Worm (Caenorhabditis elegans) whole organism, late embryonic: ENCODE measurements around the gene ctl-2.
"Not testable (repeated sequence)": the region's sequence is repeated elsewhere in the genome, so short reads cannot be mapped to it uniquely, and the experiment has no call there.

Experiments
- C38D4.7 ChIP-seq: fragments of 200-800 bp; sonication (Bioruptor generic); optimal IDR thresholded peaks from 2 replicates; lab custom pipeline; 2018; ENCODE audit warnings: mild to moderate bottlenecking, missing genetic modification characterization, moderate library complexity, missing compliant biosample characterization
- F13H6.1 ChIP-seq: sonication (generic microtip); optimal IDR thresholded peaks from 2 replicates; lab custom pipeline; 2016; ENCODE audit warnings: missing genetic modification characterization, missing compliant biosample characterization
- K09A11.1 ChIP-seq: sonication (generic microtip); optimal IDR thresholded peaks from 2 replicates; lab custom pipeline; 2017; ENCODE audit warnings: antibody characterized with exemption, mild to moderate bottlenecking, missing genetic modification characterization, missing compliant biosample characterization; ENCODE audit not compliant: insufficient read depth
- ama-1 ChIP-seq: fragments of 150-350 bp; optimal IDR thresholded peaks from 2 replicates; lab custom pipeline; 2014
- ceh-18 ChIP-seq: sonication (generic microtip); optimal IDR thresholded peaks from 2 replicates; lab custom pipeline; 2016; ENCODE audit warnings: missing genetic modification characterization, missing compliant biosample characterization
- ceh-2 ChIP-seq: sonication (generic microtip); optimal IDR thresholded peaks from 2 replicates; lab custom pipeline; 2016; ENCODE audit warnings: missing genotype, missing genetic modification characterization, missing compliant biosample characterization
- ceh-30 ChIP-seq: fragments of 150-350 bp; optimal IDR thresholded peaks from 2 replicates; lab custom pipeline; 2014; ENCODE audit warnings: missing biosample characterization, missing genetic modification characterization
- ceh-45 ChIP-seq: fragments of 200-800 bp; sonication (Bioruptor generic); IDR thresholded peaks from 2 replicates; pipeline ENCODE4 v1.3.6; 2022; ENCODE audit warnings: missing genetic modification reagents, missing genetic modification characterization, missing compliant biosample characterization
- ceh-48 ChIP-seq: sonication (generic microtip); optimal IDR thresholded peaks from 2 replicates; lab custom pipeline; 2016; ENCODE audit warnings: missing genetic modification characterization, inconsistent platforms, missing compliant biosample characterization
- che-1 ChIP-seq: sonication (generic microtip); optimal IDR thresholded peaks from 2 replicates; lab custom pipeline; 2016; ENCODE audit warnings: mild to moderate bottlenecking, missing genetic modification characterization, missing compliant biosample characterization
- elt-2 ChIP-seq: sonication (generic microtip); optimal IDR thresholded peaks from 2 replicates; lab custom pipeline; 2016; ENCODE audit warnings: missing genetic modification reagents, missing genetic modification characterization, missing compliant biosample characterization
- eyg-1 ChIP-seq: sonication (generic microtip); optimal IDR thresholded peaks from 2 replicates; lab custom pipeline; 2016; ENCODE audit warnings: missing genotype, missing genetic modification characterization, missing compliant biosample characterization
- fax-1 ChIP-seq: sonication (generic microtip); optimal IDR thresholded peaks from 2 replicates; lab custom pipeline; 2016; ENCODE audit warnings: missing genotype, missing genetic modification characterization, missing compliant biosample characterization
- fkh-10 ChIP-seq: fragments of 150-350 bp; optimal IDR thresholded peaks from 2 replicates; lab custom pipeline; 2014; ENCODE audit warnings: missing biosample characterization, missing genetic modification reagents, missing genetic modification characterization
- fkh-6 ChIP-seq: sonication (generic microtip); optimal IDR thresholded peaks from 2 replicates; lab custom pipeline; 2016; ENCODE audit warnings: missing genetic modification characterization, missing compliant biosample characterization
- hlh-15 ChIP-seq: sonication (generic microtip); optimal IDR thresholded peaks from 2 replicates; lab custom pipeline; 2016; ENCODE audit warnings: missing genetic modification characterization, missing compliant biosample characterization
- hlh-30 ChIP-seq: sonication (generic microtip); optimal IDR thresholded peaks from 2 replicates; lab custom pipeline; 2017; ENCODE audit warnings: antibody characterized with exemption, missing genetic modification characterization, missing compliant biosample characterization; ENCODE audit not compliant: insufficient read depth
- hlh-6 ChIP-seq: sonication (generic microtip); optimal IDR thresholded peaks from 2 replicates; lab custom pipeline; 2016; ENCODE audit warnings: missing genotype, missing genetic modification characterization, missing compliant biosample characterization
- lim-6 ChIP-seq: sonication (generic microtip); optimal IDR thresholded peaks from 2 replicates; lab custom pipeline; 2016; ENCODE audit warnings: missing genetic modification characterization, missing compliant biosample characterization
- lin-11 ChIP-seq: fragments of 200-800 bp; sonication (Bioruptor generic); optimal IDR thresholded peaks from 2 replicates; lab custom pipeline; 2018; ENCODE audit warnings: mild to moderate bottlenecking, missing genetic modification characterization, missing compliant biosample characterization
- madf-2 ChIP-seq: sonication (generic microtip); optimal IDR thresholded peaks from 2 replicates; lab custom pipeline; 2017; ENCODE audit warnings: missing genetic modification characterization, missing compliant biosample characterization
- nfya-1 ChIP-seq: sonication (generic microtip); optimal IDR thresholded peaks from 2 replicates; lab custom pipeline; 2017; ENCODE audit warnings: missing genetic modification characterization, mild to moderate bottlenecking, missing compliant biosample characterization, antibody characterized with exemption, moderate library complexity
- pag-3 ChIP-seq: sonication (generic microtip); optimal IDR thresholded peaks from 2 replicates; lab custom pipeline; 2016; ENCODE audit warnings: missing compliant biosample characterization, missing genetic modification characterization, borderline replicate concordance
- pat-9 ChIP-seq: fragments of 200-800 bp; sonication (Bioruptor generic); optimal IDR thresholded peaks from 2 replicates; lab custom pipeline; 2018; ENCODE audit warnings: mild to moderate bottlenecking, missing genetic modification characterization, moderate library complexity, missing compliant biosample characterization
- pax-1 ChIP-seq: fragments of 150-350 bp; optimal IDR thresholded peaks from 2 replicates; lab custom pipeline; 2014; ENCODE audit warnings: missing biosample characterization, missing genetic modification characterization
- pha-4 ChIP-seq: fragments of 150-350 bp; optimal IDR thresholded peaks from 2 replicates; lab custom pipeline; 2018; ENCODE audit warnings: missing biosample characterization, missing genetic modification reagents, missing genetic modification characterization
- pros-1 ChIP-seq: fragments of 150-350 bp; optimal IDR thresholded peaks from 2 replicates; lab custom pipeline; 2014; ENCODE audit warnings: missing biosample characterization, missing genetic modification reagents, missing genetic modification characterization
- sdc-2 ChIP-seq: sonication (generic microtip); optimal IDR thresholded peaks from 2 replicates; lab custom pipeline; 2016; ENCODE audit warnings: missing genotype, missing genetic modification characterization, missing compliant biosample characterization
- sox-2 ChIP-seq: fragments of 200-800 bp; sonication (Bioruptor generic); IDR thresholded peaks from 2 replicates; pipeline ENCODE4 v1.3.6; 2022; ENCODE audit warnings: missing genetic modification reagents, missing genetic modification characterization, missing compliant biosample characterization
- sox-4 ChIP-seq: sonication (generic microtip); optimal IDR thresholded peaks from 2 replicates; lab custom pipeline; 2017; ENCODE audit warnings: mild to moderate bottlenecking, missing genetic modification characterization, inconsistent platforms, missing compliant biosample characterization
- tbx-2 ChIP-seq: sonication (generic microtip); optimal IDR thresholded peaks from 2 replicates; lab custom pipeline; 2016; ENCODE audit warnings: missing genetic modification characterization, missing compliant biosample characterization
- tbx-7 ChIP-seq: sonication (generic microtip); optimal IDR thresholded peaks from 2 replicates; lab custom pipeline; 2016; ENCODE audit warnings: missing genotype, missing genetic modification characterization, missing compliant biosample characterization
- ttx-3 ChIP-seq: sonication (generic microtip); optimal IDR thresholded peaks from 2 replicates; lab custom pipeline; 2016; ENCODE audit warnings: missing genetic modification reagents, missing genetic modification characterization, missing compliant biosample characterization
- unc-3 ChIP-seq, 2 experiments: fragments of 200-800 bp in 1 of 2; sonication (Bioruptor generic) in 1 of 2; sonication (generic microtip) in 1 of 2; conservative IDR thresholded peaks in 1 of 2; optimal IDR thresholded peaks in 1 of 2; 2 replicates each; pipeline versions ENCODE4 v1.3.6 to Lab custom; 2016 to 2022; ENCODE audit warnings: missing compliant biosample characterization in 2 of 2, missing genetic modification characterization in 2 of 2, missing genetic modification reagents in 1 of 2
- unc-55 ChIP-seq: sonication (generic microtip); optimal IDR thresholded peaks from 2 replicates; lab custom pipeline; 2017; ENCODE audit warnings: missing biosample characterization, missing genetic modification reagents, missing genetic modification characterization
- zip-5 ChIP-seq: sonication (generic microtip); optimal IDR thresholded peaks from 2 replicates; lab custom pipeline; 2016; ENCODE audit warnings: missing genetic modification characterization, missing compliant biosample characterization
- ztf-16 ChIP-seq: sonication (generic microtip); optimal IDR thresholded peaks from 2 replicates; lab custom pipeline; 2017; ENCODE audit warnings: missing genetic modification characterization, missing compliant biosample characterization

ctl-2 gene

ce11 chrII:14306160-14306559 lies 4.3 kb upstream of the ctl-2 start, which contains the start of gene ctl-1:
TSS of gene ctl-1 (minus strand) at chrII:14306260.
- not testable (repeated sequence) for TF ChIP-seq fkh-6 (tag; lab: Kevin White, UChicago); elt-2; unc-3 (GFP tag; conservative IDR thresholded peaks at IDR 0.05; lab: Robert Waterston, UW); unc-3 (tag; optimal IDR thresholded peaks at IDR 0.05; lab: Kevin White, UChicago)

ce11 chrII:14299254-14299759 lies 2.5 kb downstream of the ctl-2 start:
- TF ChIP-seq pag-3 (tag; lab: Kevin White, UChicago) (no peak), lim-6 (tag; lab: Kevin White, UChicago) (no peak), fax-1 (no peak), ceh-45 (no peak), pha-4 (tag; lab: Kevin White, UChicago) (no peak), ceh-48 (tag; lab: Kevin White, UChicago) (no peak), K09A11.1 (no peak), pax-1 (tag; lab: Kevin White, UChicago) (no peak), nfya-1 (no peak)
- TF ChIP-seq, all 69 proteins: peak for 0

ce11 chrII:14297050-14297449 lies 4.8 kb downstream of the ctl-2 start, which contains the start of gene Y54G11A.7:
TSS of gene Y54G11A.7 (plus strand) at chrII:14297305.
- not testable (repeated sequence) for TF ChIP-seq pax-1 (tag; lab: Kevin White, UChicago); K09A11.1; ceh-30 (tag; lab: Kevin White, UChicago)

ce11 chrII:14296320-14296719 lies 5.5 kb downstream of the ctl-2 start:
- TF ChIP-seq hlh-30 (tag; lab: Kevin White, UChicago) (peak; percentile 66), unc-55 (no peak)

ce11 chrII:14294390-14294789 lies 7.4 kb downstream of the ctl-2 start:
- TF ChIP-seq madf-2 (no peak), C38D4.7 (GFP tag; lab: Kevin White, UChicago) (no peak), ztf-16 (tag; lab: Kevin White, UChicago) (no peak), eyg-1 (no peak), tbx-2 (tag; lab: Kevin White, UChicago) (no peak), ceh-48 (tag; lab: Kevin White, UChicago) (no peak), che-1 (tag; lab: Kevin White, UChicago) (no peak), pros-1 (tag; lab: Kevin White, UChicago) (no peak), pha-4 (tag; lab: Kevin White, UChicago) (no peak), hlh-15 (no peak), sox-2 (no peak), ceh-18 (no peak), unc-55 (no peak), ama-1 (lab: Kevin White, UChicago) (no peak), sdc-2 (tag; lab: Kevin White, UChicago) (no peak), zip-5 (tag; lab: Kevin White, UChicago) (no peak), lin-11 (no peak)

- TF ChIP-seq pha-4 (tag; lab: Kevin White, UChicago) (no peak), fax-1 (no peak), ttx-3 (no peak), pat-9 (tag; lab: Kevin White, UChicago) (no peak), pros-1 (tag; lab: Kevin White, UChicago) (no peak), sox-4 (tag; lab: Kevin White, UChicago) (no peak), tbx-2 (tag; lab: Kevin White, UChicago) (no peak), lin-11 (no peak), ceh-2 (tag; lab: Kevin White, UChicago) (no peak), tbx-7 (tag; lab: Kevin White, UChicago) (no peak), nfya-1 (no peak), C38D4.7 (GFP tag; lab: Kevin White, UChicago) (no peak), ceh-45 (no peak), F13H6.1 (tag; lab: Kevin White, UChicago) (no peak), madf-2 (no peak), fkh-10 (no peak), hlh-6 (tag; lab: Kevin White, UChicago) (no peak)
- TF ChIP-seq, all 69 proteins: peak for 0
Observed at ce11 chrII:14292519-14292918, 9.3 kb downstream of the ctl-2 start, which contains the start of gene Y54G11A.4. TSS of gene Y54G11A.4 (plus strand) at chrII:14292819.
